Fruit fly (Drosophila melanogaster) whole organism, embryonic: Measurements from ENCODE around the gene CG14269.
A peak's percentile ranks its signal among the peaks of the same experiment; 100 is the strongest.

ENCODE experiments used
- Adf1 ChIP-seq: fragments of 200-800 bp; sonication (Bioruptor generic); IDR thresholded peaks from 2 replicates; pipeline ENCODE4 v1.3.6; 2022; ENCODE audit warnings: missing biosample characterization, missing genetic modification characterization
- Atf3 ChIP-seq: fragments of 200-800 bp; sonication (Bioruptor generic); optimal IDR thresholded peaks from 3 replicates; lab custom pipeline; 2016; ENCODE audit warnings: missing biosample characterization, missing genetic modification characterization
- CG10543 ChIP-seq: fragments of 200-800 bp; sonication (Bioruptor generic); optimal IDR thresholded peaks from 3 replicates; lab custom pipeline; 2017; ENCODE audit warnings: missing biosample characterization, mild to moderate bottlenecking, missing genetic modification characterization, moderate library complexity
- CG11696 ChIP-seq: fragments of 200-800 bp; sonication (Bioruptor generic); IDR thresholded peaks from 2 replicates; pipeline ENCODE4 v1.3.6; 2022; ENCODE audit warnings: missing biosample characterization, missing genetic modification characterization
- CG12155 ChIP-seq: fragments of 200-800 bp; sonication (Bioruptor generic); optimal IDR thresholded peaks from 3 replicates; lab custom pipeline; 2016; ENCODE audit warnings: missing biosample characterization, missing genetic modification characterization
- CG1233 ChIP-seq: fragments of 200-800 bp; sonication (Bioruptor generic); optimal IDR thresholded peaks from 4 replicates; lab custom pipeline; 2018; ENCODE audit warnings: missing biosample characterization, mild to moderate bottlenecking, missing genetic modification characterization
- CG13894 ChIP-seq: fragments of 200-800 bp; sonication (Bioruptor generic); optimal IDR thresholded peaks from 3 replicates; lab custom pipeline; 2018; ENCODE audit warnings: missing biosample characterization, mild to moderate bottlenecking, missing genetic modification characterization, moderate library complexity
- CG17359 ChIP-seq: fragments of 200-800 bp; sonication (Bioruptor generic); optimal IDR thresholded peaks from 3 replicates; lab custom pipeline; 2018; ENCODE audit warnings: missing biosample characterization, mild to moderate bottlenecking, missing genetic modification characterization, moderate library complexity
- CG18476 ChIP-seq: fragments of 200-800 bp; sonication (Bioruptor generic); optimal IDR thresholded peaks from 2 replicates; lab custom pipeline; 2016; ENCODE audit warnings: missing biosample characterization, mild to moderate bottlenecking, missing genetic modification characterization
- CG2202 ChIP-seq: fragments of 200-800 bp; sonication (Bioruptor generic); optimal IDR thresholded peaks from 2 replicates; lab custom pipeline; 2018; ENCODE audit warnings: missing biosample characterization, mild to moderate bottlenecking, missing genetic modification characterization
- CG31365 ChIP-seq: fragments of 200-800 bp; sonication (Bioruptor generic); optimal IDR thresholded peaks from 2 replicates; lab custom pipeline; 2018; ENCODE audit warnings: missing biosample characterization, mild to moderate bottlenecking, missing genetic modification characterization
- CG3281 ChIP-seq: fragments of 200-800 bp; sonication (Bioruptor generic); optimal IDR thresholded peaks from 3 replicates; lab custom pipeline; 2017; ENCODE audit warnings: missing biosample characterization, mild to moderate bottlenecking, missing genetic modification characterization
- CG3407 ChIP-seq: fragments of 200-800 bp; sonication (Bioruptor generic); optimal IDR thresholded peaks from 2 replicates; lab custom pipeline; 2018; ENCODE audit warnings: missing biosample characterization, mild to moderate bottlenecking, missing genetic modification characterization
- CG6175 ChIP-seq: fragments of 200-800 bp; sonication (Bioruptor generic); IDR thresholded peaks from 3 replicates; pipeline ENCODE4 v1.3.6; 2022; ENCODE audit warnings: missing biosample characterization, missing genetic modification characterization
- CG6254 ChIP-seq: fragments of 200-800 bp; sonication (Bioruptor generic); optimal IDR thresholded peaks from 3 replicates; lab custom pipeline; 2017; ENCODE audit warnings: mild to moderate bottlenecking, missing biosample characterization, missing genetic modification reagents, missing genetic modification characterization
- CG9437 ChIP-seq: fragments of 200-800 bp; sonication (Bioruptor generic); optimal IDR thresholded peaks from 2 replicates; lab custom pipeline; 2018; ENCODE audit warnings: missing biosample characterization, mild to moderate bottlenecking, missing genetic modification characterization
- CG9727 ChIP-seq: fragments of 200-800 bp; sonication (Bioruptor generic); optimal IDR thresholded peaks from 3 replicates; lab custom pipeline; 2017; ENCODE audit warnings: missing biosample characterization, mild to moderate bottlenecking, missing genetic modification characterization
- Drgx ChIP-seq: fragments of 200-800 bp; sonication (Bioruptor generic); IDR thresholded peaks from 2 replicates; pipeline ENCODE4 v1.3.6; 2022; ENCODE audit warnings: missing biosample characterization, missing genetic modification characterization
- Eip74EF ChIP-seq, 2 experiments: fragments of 200-800 bp in 1 of 2; fragments of >200 bp in 1 of 2; sonication (Bioruptor generic) in 1 of 2; optimal IDR thresholded peaks; 2 replicates each; lab custom pipeline; 2017 to 2019; ENCODE audit warnings: missing biosample characterization in 2 of 2, missing genetic modification characterization in 2 of 2, mild to moderate bottlenecking in 1 of 2, moderate library complexity in 1 of 2
- Fer3 ChIP-seq: fragments of 200-800 bp; sonication (Bioruptor generic); optimal IDR thresholded peaks from 2 replicates; lab custom pipeline; 2018; ENCODE audit warnings: missing biosample characterization, mild to moderate bottlenecking, missing genetic modification characterization, moderate library complexity
- H15 ChIP-seq: fragments of 200-800 bp; sonication (Bioruptor generic); IDR thresholded peaks from 3 replicates; pipeline ENCODE4 v1.3.6; 2022; ENCODE audit warnings: missing biosample characterization, missing genetic modification characterization
- HLH54F ChIP-seq: fragments of 200-800 bp; sonication (Bioruptor generic); optimal IDR thresholded peaks from 3 replicates; lab custom pipeline; 2016; ENCODE audit warnings: missing biosample characterization, missing genetic modification characterization
- HmgZ ChIP-seq: fragments of 200-800 bp; sonication (Bioruptor generic); optimal IDR thresholded peaks from 2 replicates; lab custom pipeline; 2018; ENCODE audit warnings: missing biosample characterization, mild to moderate bottlenecking, missing genetic modification characterization
- Mad ChIP-seq: fragments of 200-800 bp; sonication (Bioruptor generic); optimal IDR thresholded peaks from 2 replicates; lab custom pipeline; 2016; ENCODE audit warnings: missing biosample characterization, missing genetic modification characterization
- NC2α ChIP-seq: fragments of 200-800 bp; sonication (Bioruptor generic); optimal IDR thresholded peaks from 2 replicates; lab custom pipeline; 2016; ENCODE audit warnings: missing biosample characterization, missing genetic modification characterization
- NC2β ChIP-seq: fragments of 200-800 bp; sonication (Bioruptor generic); optimal IDR thresholded peaks from 2 replicates; lab custom pipeline; 2016; ENCODE audit warnings: missing biosample characterization, missing genetic modification characterization
- Nf-YB ChIP-seq: fragments of 200-800 bp; sonication (Bioruptor generic); optimal IDR thresholded peaks from 3 replicates; lab custom pipeline; 2019; ENCODE audit warnings: missing biosample characterization, mild to moderate bottlenecking, missing genetic modification characterization, moderate library complexity
- Nf-YC ChIP-seq: fragments of 200-800 bp; optimal IDR thresholded peaks from 3 replicates; lab custom pipeline; 2019; ENCODE audit warnings: missing biosample characterization, mild to moderate bottlenecking, missing genetic modification characterization, moderate library complexity
- Opbp ChIP-seq: fragments of 200-800 bp; sonication (Bioruptor generic); IDR thresholded peaks from 3 replicates; pipeline ENCODE4 v1.3.6; 2022; ENCODE audit warnings: missing biosample characterization, missing genetic modification characterization; ENCODE audit not compliant: partially characterized antibody
- Rx ChIP-seq: fragments of 200-800 bp; sonication (Bioruptor generic); IDR thresholded peaks from 2 replicates; pipeline ENCODE4 v1.3.6; 2022; ENCODE audit warnings: missing biosample characterization, missing genetic modification characterization
- YL-1 ChIP-seq: fragments of 200-800 bp; sonication (Bioruptor generic); optimal IDR thresholded peaks from 3 replicates; lab custom pipeline; 2017; ENCODE audit warnings: missing biosample characterization, mild to moderate bottlenecking, missing genetic modification characterization
- bab2 ChIP-seq: fragments of 200-800 bp; sonication (Bioruptor generic); optimal IDR thresholded peaks from 2 replicates; lab custom pipeline; 2016; ENCODE audit warnings: missing biosample characterization, missing genetic modification characterization
- chif ChIP-seq, 2 experiments: fragments of 200-800 bp; sonication (Bioruptor generic); optimal IDR thresholded peaks; 3 replicates each; lab custom pipeline; 2016; ENCODE audit warnings: missing biosample characterization in 2 of 2, missing genetic modification characterization in 2 of 2
- crol ChIP-seq: fragments of 200-800 bp; sonication (Bioruptor generic); IDR thresholded peaks from 2 replicates; pipeline ENCODE4 v1.3.6; 2022; ENCODE audit warnings: missing biosample characterization, missing genetic modification characterization
- exex ChIP-seq: fragments of 200-800 bp; sonication (Bioruptor generic); optimal IDR thresholded peaks from 4 replicates; lab custom pipeline; 2018; ENCODE audit warnings: missing biosample characterization, mild to moderate bottlenecking, missing genetic modification characterization, moderate library complexity
- fd64A ChIP-seq: fragments of 200-800 bp; sonication (Bioruptor generic); optimal IDR thresholded peaks from 3 replicates; lab custom pipeline; 2018; ENCODE audit warnings: missing biosample characterization, mild to moderate bottlenecking, missing genetic modification characterization
- inv ChIP-seq: fragments of 200-800 bp; sonication (Bioruptor generic); IDR thresholded peaks from 2 replicates; pipeline ENCODE4 v1.3.6; 2022; ENCODE audit warnings: missing biosample characterization, missing genetic modification characterization; ENCODE audit not compliant: partially characterized antibody
- jing ChIP-seq: fragments of 200-800 bp; sonication (Bioruptor generic); optimal IDR thresholded peaks from 2 replicates; lab custom pipeline; 2018; ENCODE audit warnings: missing biosample characterization, mild to moderate bottlenecking, missing genetic modification characterization
- ken ChIP-seq: fragments of 200-800 bp; sonication (Bioruptor generic); IDR thresholded peaks from 3 replicates; pipeline ENCODE4 v1.3.6; 2022; ENCODE audit warnings: missing biosample characterization, missing genetic modification characterization
- mld ChIP-seq: fragments of 200-800 bp; sonication (Bioruptor generic); IDR thresholded peaks from 3 replicates; pipeline ENCODE4 v1.3.6; 2022; ENCODE audit warnings: missing biosample characterization, missing genetic modification characterization; ENCODE audit not compliant: partially characterized antibody
- pan ChIP-seq, 4 experiments: fragments of >200 bp in 3 of 4; fragments of 200-800 bp in 1 of 4; sonication (Bioruptor generic) in 1 of 4; optimal IDR thresholded peaks in 3 of 4; IDR thresholded peaks in 1 of 4; 2 replicates each; pipeline versions ENCODE4 v1.3.6 to Lab custom; 2017 to 2022; ENCODE audit warnings: missing biosample characterization in 2 of 4, missing genetic modification characterization in 2 of 4, mixed read lengths in 1 of 4
- psq ChIP-seq: fragments of 200-800 bp; sonication (Bioruptor generic); optimal IDR thresholded peaks from 2 replicates; lab custom pipeline; 2017; ENCODE audit warnings: missing biosample characterization, missing genetic modification characterization
- ranshi ChIP-seq: fragments of 200-800 bp; sonication (Bioruptor generic); IDR thresholded peaks from 2 replicates; pipeline ENCODE4 v1.3.6; 2022; ENCODE audit warnings: missing biosample characterization, missing genetic modification characterization
- rib ChIP-seq: fragments of 200-800 bp; sonication (Bioruptor generic); IDR thresholded peaks from 2 replicates; pipeline ENCODE4 v1.3.6; 2022; ENCODE audit warnings: missing biosample characterization, missing genetic modification characterization
- run ChIP-seq: fragments of 200-800 bp; sonication (Bioruptor generic); optimal IDR thresholded peaks from 3 replicates; lab custom pipeline; 2018; ENCODE audit warnings: missing biosample characterization, mild to moderate bottlenecking, missing genetic modification characterization
- scrt ChIP-seq: fragments of 200-800 bp; sonication (Bioruptor generic); optimal IDR thresholded peaks from 2 replicates; lab custom pipeline; 2018; ENCODE audit warnings: missing biosample characterization, mild to moderate bottlenecking, missing genetic modification characterization, moderate library complexity
- sens-2 ChIP-seq: fragments of 200-800 bp; sonication (Bioruptor generic); IDR thresholded peaks from 2 replicates; pipeline ENCODE4 v1.3.6; 2022; ENCODE audit warnings: missing biosample characterization, missing genetic modification characterization
- sisA ChIP-seq: fragments of 200-800 bp; sonication (Bioruptor generic); IDR thresholded peaks from 2 replicates; pipeline ENCODE4 v1.3.6; 2022; ENCODE audit warnings: missing biosample characterization, missing genetic modification characterization

The CG14269 gene

dm6 chrX:3414003-3414767 is 21.4 kb downstream of the CG14269 start (continued):
- peak; percentile 51 for TF ChIP-seq CG1233
- TF ChIP-seq H15 (GFP tag; lab: Robert Waterston, UW), result 0 out of 3 replicates have a peak, but pooled peaks have one; percentile 39
- TF ChIP-seq CG6175 (GFP tag; lab: Robert Waterston, UW), result no peak
- 0 out of 2 replicates have a peak, but pooled peaks have one; percentile 32 for TF ChIP-seq CG11696 (GFP tag; lab: Robert Waterston, UW)
- TF ChIP-seq jing (GFP tag; lab: Kevin White, UChicago), result no peak
- peak; percentile 97 for TF ChIP-seq CG13894
- TF ChIP-seq sens-2 (GFP tag; lab: Robert Waterston, UW), result no peak
- TF ChIP-seq HLH54F, result peak; percentile 12
- TF ChIP-seq chif (GFP tag; optimal IDR thresholded peaks at IDR 0.05; lab: Kevin White, UChicago), result peak in 1 of 2 experiments; percentile 3
- peak; percentile 34 for TF ChIP-seq CG3407 (GFP tag; lab: Kevin White, UChicago)
- peak; percentile 71 for TF ChIP-seq scrt
- TF ChIP-seq CG3281 (GFP tag; lab: Kevin White, UChicago), result peak; percentile 85
- TF ChIP-seq Rx, result no peak; the same call in 1 of the 2 replicates
- TF ChIP-seq CG2202 (tag; lab: Kevin White, UChicago), result peak; percentile 4
- peak; percentile 11 for TF ChIP-seq CG10543 (GFP tag; lab: Kevin White, UChicago)
- no peak for TF ChIP-seq CG31365 (tag; lab: Kevin White, UChicago)
- no peak for TF ChIP-seq NC2β (GFP tag; lab: Kevin White, UChicago)
- no peak for TF ChIP-seq ken (GFP tag; lab: Robert Waterston, UW)
- peak; percentile 26 for TF ChIP-seq CG18476 (GFP tag; lab: Kevin White, UChicago)
- TF ChIP-seq exex, result peak; percentile 29
- TF ChIP-seq run, result peak; percentile 68
- peak; percentile 40 for TF ChIP-seq CG6254 (GFP tag; lab: Kevin White, UChicago)
- no peak for TF ChIP-seq Eip74EF (GFP tag; optimal IDR thresholded peaks at IDR 0.05; lab: Kevin White, UChicago)
- peak; percentile 16 for TF ChIP-seq HmgZ
- peak; percentile 74 for TF ChIP-seq Fer3
- TF ChIP-seq mld (GFP tag; lab: Robert Waterston, UW), result no peak
- TF ChIP-seq Opbp (GFP tag; lab: Robert Waterston, UW), result no peak
- no peak for TF ChIP-seq pan (optimal IDR thresholded peaks at IDR 0.05; lab: Kevin White, UChicago)
- TF ChIP-seq pan (GFP tag; optimal IDR thresholded peaks at IDR 0.05 in 1 of 2, IDR thresholded peaks at IDR 0.05 in 1 of 2), result peak in 1 of 2 experiments; percentile 49
- no peak for TF ChIP-seq Adf1
- TF ChIP-seq Drgx (GFP tag; lab: Robert Waterston, UW), result 0 out of 2 replicates have a peak, but pooled peaks have one; percentile 50
- no peak for TF ChIP-seq rib (GFP tag; lab: Robert Waterston, UW)
- TF ChIP-seq CG17359 (tag; lab: Kevin White, UChicago), result peak; percentile 81
- no peak for TF ChIP-seq psq (GFP tag; lab: Kevin White, UChicago)
- no peak for TF ChIP-seq fd64A (GFP tag; lab: Kevin White, UChicago)
- TF ChIP-seq Nf-YC (tag; lab: Kevin White, UChicago), result peak; percentile 21
- no peak for TF ChIP-seq inv (GFP tag; lab: Robert Waterston, UW)
- TF ChIP-seq sisA (GFP tag; lab: Robert Waterston, UW), result peak; percentile 51
- no peak for TF ChIP-seq Atf3 (GFP tag; lab: Kevin White, UChicago)
- TF ChIP-seq CG12155, result peak; percentile 21
- peak; percentile 27 for TF ChIP-seq Nf-YB
- TF ChIP-seq CG9437 (GFP tag; lab: Kevin White, UChicago), result peak; percentile 60
- TF ChIP-seq bab2, result peak; percentile 20
- TF ChIP-seq ranshi (GFP tag; lab: Robert Waterston, UW), result peak; percentile 49; the same call in 1 of the 2 replicates
- TF ChIP-seq Mad (GFP tag; lab: Kevin White, UChicago), result no peak
- TF ChIP-seq YL-1 (GFP tag; lab: Kevin White, UChicago), result no peak
- no peak for TF ChIP-seq NC2α (GFP tag; lab: Kevin White, UChicago)
- 0 out of 2 replicates have a peak, but pooled peaks have one; percentile 35 for TF ChIP-seq crol
- peak; percentile 62 for TF ChIP-seq CG9727 (GFP tag; lab: Kevin White, UChicago)
